Fruit fly (Drosophila melanogaster) whole organism, prepupa: ENCODE data around the gene Tep1.

ENCODE experiments used
- Ets21C ChIP-seq: fragments of 200-800 bp; sonication (Bioruptor generic); optimal IDR thresholded peaks from 3 replicates; lab custom pipeline; 2016; ENCODE audit warnings: missing biosample characterization, missing genetic modification characterization
- Gug ChIP-seq: fragments of 200-800 bp; sonication (Bioruptor generic); IDR thresholded peaks from 2 replicates; pipeline ENCODE4 v1.3.6; 2022; ENCODE audit warnings: missing biosample characterization, missing genetic modification characterization

DNA sequence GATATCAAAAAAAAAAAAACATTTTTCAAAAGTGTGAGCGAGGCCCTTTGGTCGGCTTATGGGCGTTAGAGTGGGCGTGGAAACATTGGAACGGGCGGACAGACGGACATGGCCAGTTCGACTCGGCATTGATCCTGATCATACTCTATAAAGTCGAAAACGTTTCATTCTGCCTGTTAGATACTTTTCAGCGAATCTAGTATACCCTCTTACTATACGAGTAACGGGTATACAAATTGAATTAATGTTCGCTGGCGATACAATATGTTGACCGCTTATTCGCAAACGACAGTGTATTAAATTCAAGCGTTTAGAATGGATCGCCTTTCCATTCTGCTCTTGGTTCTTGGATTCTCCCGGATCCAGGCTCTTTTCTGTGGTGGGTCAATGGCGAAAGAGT is 29.5 kb upstream of the Tep1 start, which contains the start of gene CG4793:
- TF ChIP-seq Ets21C (GFP tag; lab: Kevin White, UChicago), result no peak
- no peak for TF ChIP-seq Gug (GFP tag; lab: Robert Waterston, UW)
